Fruit fly (Drosophila melanogaster): ENCODE data around the gene CG5262.

The CG5262 gene

DNA sequence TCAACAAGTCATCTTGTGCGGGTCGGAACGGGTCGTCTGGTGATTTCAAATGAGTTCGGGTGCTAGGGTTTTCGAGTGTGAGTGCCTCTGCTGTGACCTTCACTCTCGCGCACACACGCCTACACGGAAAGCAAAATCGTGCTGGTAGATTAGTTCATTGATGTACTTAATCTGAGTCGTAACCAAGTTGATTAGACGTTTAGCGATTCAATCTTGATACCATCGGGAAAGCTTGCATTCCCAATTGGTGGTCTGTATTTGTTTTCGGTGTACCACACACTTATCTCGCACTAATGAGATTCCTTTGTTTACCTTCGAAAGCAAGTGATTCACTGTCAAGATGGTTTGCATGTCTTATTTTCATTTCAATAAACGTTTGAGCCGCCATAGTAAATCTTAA, 41.3 kb downstream of the CG5262 start:
- no peak for TF ChIP-seq EcR (GFP tag; optimal IDR thresholded peaks at IDR 0.05)
- no peak for TF ChIP-seq CG8301 (tag; optimal IDR thresholded peaks at IDR 0.05)
- no peak for TF ChIP-seq gl (tag; optimal IDR thresholded peaks at IDR 0.05)
- no peak for TF ChIP-seq CG12605 (GFP tag; IDR thresholded peaks at IDR 0.05)
- no peak for TF ChIP-seq Snoo (tag; optimal IDR thresholded peaks at IDR 0.05)
- TF ChIP-seq D1 (tag; optimal IDR thresholded peaks at IDR 0.05) = no peak
- no peak for TF ChIP-seq Ets98B (GFP tag; IDR thresholded peaks at IDR 0.05)
- no peak for TF ChIP-seq rn (GFP tag; IDR thresholded peaks at IDR 0.05)
- no peak for TF ChIP-seq CG9948 (tag; optimal IDR thresholded peaks at IDR 0.05)
- no peak for TF ChIP-seq CG13204 (GFP tag; optimal IDR thresholded peaks at IDR 0.05)
- TF ChIP-seq CG15710 (tag; optimal IDR thresholded peaks at IDR 0.05) = no peak
- TF ChIP-seq CG8159 (tag; optimal IDR thresholded peaks at IDR 0.05) = no peak
- TF ChIP-seq Pif1A (GFP tag; optimal IDR thresholded peaks at IDR 0.05) = no peak
- TF ChIP-seq CG14655 (GFP tag; optimal IDR thresholded peaks at IDR 0.05) = no peak

DNA sequence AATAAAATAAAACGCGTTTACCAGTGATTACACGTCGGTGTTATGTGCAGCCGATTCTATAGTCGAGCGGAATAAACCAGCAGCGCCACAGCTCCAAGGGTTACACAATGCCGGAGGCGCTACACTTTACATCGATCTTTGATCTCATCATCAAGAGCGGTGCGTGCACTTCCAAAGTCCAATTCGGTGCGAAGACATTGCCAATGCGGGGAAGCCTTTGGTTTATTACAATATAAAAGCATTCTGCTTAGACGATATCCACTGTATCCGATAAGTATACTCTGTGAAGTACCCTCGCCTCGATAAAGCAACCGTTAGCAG, 42.5 kb downstream of the CG5262 start:
- TF ChIP-seq CG32121 (GFP tag; IDR thresholded peaks at IDR 0.05) = no peak
- TF ChIP-seq CG13204 (GFP tag; optimal IDR thresholded peaks at IDR 0.05) = peak; percentile 26
- TF ChIP-seq gl (tag; optimal IDR thresholded peaks at IDR 0.05) = peak; percentile 45

DNA sequence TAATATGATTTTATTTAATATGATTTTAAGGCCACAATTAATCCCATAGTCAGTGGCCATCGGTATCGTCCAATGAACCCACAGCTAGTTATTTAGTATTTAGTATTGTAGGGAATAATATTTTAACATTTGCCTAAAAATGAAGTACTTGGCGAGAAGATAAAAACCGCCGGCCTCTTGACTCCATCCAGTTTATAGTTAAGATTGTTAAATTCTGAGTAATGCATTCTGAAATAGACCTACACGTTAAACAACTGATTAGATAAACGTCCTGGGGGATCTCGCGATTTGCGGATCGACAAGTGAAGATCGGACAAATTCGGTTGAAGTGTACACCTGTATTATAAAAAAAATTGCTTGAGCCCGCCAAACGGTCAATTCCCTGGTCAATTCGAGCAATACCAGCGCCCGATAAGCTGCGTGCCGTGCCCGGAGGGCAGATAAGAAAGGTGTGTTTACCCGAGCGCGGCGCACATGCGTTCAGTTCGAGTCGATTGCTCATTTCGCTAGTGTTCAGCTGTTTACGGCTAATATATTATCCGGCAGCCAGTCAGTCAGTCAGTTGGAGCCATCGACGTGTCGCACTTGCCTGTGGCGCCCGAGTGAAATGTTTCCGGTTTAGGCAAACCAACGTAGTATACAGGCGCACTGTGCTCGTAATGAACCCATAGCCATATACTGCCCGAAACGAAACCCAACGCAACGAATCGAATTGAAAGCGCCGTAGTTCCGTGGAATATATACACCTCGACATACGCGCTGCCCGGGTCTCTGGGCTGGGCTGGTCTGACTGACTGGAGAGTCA, 43.0 kb downstream of the CG5262 start:
- TF ChIP-seq D1 (tag; optimal IDR thresholded peaks at IDR 0.05) (no peak), CG17806 (tag; optimal IDR thresholded peaks at IDR 0.05) (no peak), CG15710 (tag; optimal IDR thresholded peaks at IDR 0.05) (no peak), EcR (GFP tag; optimal IDR thresholded peaks at IDR 0.05) (peak; percentile 18), CG4496 (GFP tag; IDR thresholded peaks at IDR 0.05) (no peak), CG9948 (tag; optimal IDR thresholded peaks at IDR 0.05) (no peak), CG32121 (GFP tag; IDR thresholded peaks at IDR 0.05) (peak; percentile 36; the same call in 1 of the 2 replicates), CG34367 (tag; optimal IDR thresholded peaks at IDR 0.05) (no peak)

DNA sequence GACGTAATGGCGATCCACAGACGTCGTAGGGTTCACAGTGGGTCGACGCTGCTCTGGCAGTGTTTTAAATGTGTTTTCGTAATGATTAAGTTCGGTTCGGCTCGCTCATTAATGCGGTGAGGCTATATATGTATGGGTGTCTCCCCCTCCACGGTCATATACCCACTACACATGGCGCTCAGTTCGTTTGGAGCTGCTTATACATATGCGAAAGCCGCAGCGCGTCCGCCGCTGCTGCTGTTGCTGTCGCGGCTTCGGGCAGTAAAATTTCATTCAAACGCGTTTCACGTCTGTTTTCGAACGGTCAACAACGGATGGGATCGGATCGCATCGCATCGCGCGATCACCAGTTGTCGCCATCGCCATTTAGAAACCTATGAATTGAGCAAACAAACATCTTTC, 44.3 kb downstream of the CG5262 start:
- TF ChIP-seq EcR (GFP tag; optimal IDR thresholded peaks at IDR 0.05) (peak; percentile 57), CG13204 (GFP tag; optimal IDR thresholded peaks at IDR 0.05) (peak; percentile 87), Pif1A (GFP tag; optimal IDR thresholded peaks at IDR 0.05) (no peak)

DNA sequence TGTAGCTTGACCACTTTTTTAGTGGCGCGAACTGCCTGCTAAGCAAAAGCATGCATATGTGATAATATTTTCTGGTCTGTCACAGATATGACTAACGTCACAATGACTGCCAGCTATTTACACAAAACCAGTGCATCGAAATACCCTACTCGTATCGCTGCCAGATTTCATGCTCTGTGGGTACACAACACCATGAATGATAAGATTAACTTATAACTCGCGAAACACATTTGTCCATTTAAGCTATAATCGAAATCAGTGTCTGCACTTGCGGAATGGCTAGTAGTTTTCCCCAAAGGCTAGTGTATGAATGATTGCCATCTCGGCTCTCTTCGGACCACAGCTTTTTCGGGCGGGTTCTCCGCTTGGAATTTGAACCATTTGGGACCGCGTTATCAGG, 44.9 kb downstream of the CG5262 start:
- peak; percentile 15 for TF ChIP-seq EcR (GFP tag; optimal IDR thresholded peaks at IDR 0.05)
- no peak for TF ChIP-seq CG34367 (tag; optimal IDR thresholded peaks at IDR 0.05)

DNA sequence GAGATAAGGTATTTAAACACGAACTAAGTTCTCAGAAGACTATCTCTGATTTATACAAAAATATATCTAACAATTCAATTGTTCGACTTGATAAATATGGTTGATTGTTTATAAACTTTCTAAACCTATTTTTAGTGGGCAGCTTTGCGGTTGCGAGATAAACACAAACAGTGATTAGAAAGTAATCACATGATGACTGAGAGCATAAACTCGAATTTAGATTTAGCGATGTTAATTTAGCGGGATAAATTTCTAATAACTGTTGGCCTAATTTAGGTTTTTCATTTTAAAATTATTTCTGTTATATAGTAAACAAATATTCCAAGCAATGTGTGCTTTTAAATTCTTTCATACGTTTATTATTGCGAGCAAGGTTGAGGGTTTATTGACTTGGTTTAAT, 45.3 kb downstream of the CG5262 start:
- TF ChIP-seq CG10348 (GFP tag; IDR thresholded peaks at IDR 0.05) (no peak), CG15710 (tag; optimal IDR thresholded peaks at IDR 0.05) (no peak), CG13204 (GFP tag; optimal IDR thresholded peaks at IDR 0.05) (no peak), Pif1A (GFP tag; optimal IDR thresholded peaks at IDR 0.05) (no peak), CG14655 (GFP tag; optimal IDR thresholded peaks at IDR 0.05) (no peak), CG4496 (GFP tag; IDR thresholded peaks at IDR 0.05) (no peak), D1 (tag; optimal IDR thresholded peaks at IDR 0.05) (no peak), CG17806 (tag; optimal IDR thresholded peaks at IDR 0.05) (no peak), EcR (GFP tag; optimal IDR thresholded peaks at IDR 0.05) (no peak)

DNA sequence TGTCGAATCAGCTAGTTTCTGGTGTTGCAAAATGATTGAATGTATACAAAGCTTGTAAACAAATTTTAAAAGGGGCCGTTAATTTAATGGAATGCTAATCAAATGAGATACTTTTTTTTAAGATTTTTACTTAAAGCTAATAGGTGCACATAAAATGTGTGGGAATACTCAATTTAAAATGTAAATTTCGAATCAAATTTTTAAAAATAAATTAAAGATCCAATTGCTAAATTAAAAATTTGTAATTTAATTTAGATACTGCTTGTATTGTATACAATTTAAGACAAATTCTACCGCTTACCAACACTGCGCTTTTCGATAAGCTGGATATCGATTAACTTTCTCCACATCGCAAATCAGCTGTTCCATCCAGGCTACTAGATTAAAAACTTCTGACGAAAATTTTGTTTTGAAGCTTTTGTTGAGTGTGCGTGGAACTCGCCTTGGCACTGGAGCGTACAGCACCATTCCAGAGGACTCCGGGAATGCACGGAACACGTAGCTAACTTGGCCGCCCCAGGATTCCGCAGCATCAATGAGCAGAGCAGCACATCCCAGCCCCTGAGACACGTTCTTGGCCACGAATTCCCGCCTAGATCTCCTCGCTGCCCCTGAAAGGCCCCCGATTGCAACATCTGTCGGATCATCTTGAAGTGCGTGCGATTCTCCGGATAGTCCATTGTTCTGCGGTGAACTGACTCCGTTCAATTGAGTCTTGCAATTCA, 46.0 kb downstream of the CG5262 start, which contains the start of the genes CG5498 and fbl:
TSS of gene CG5498 (minus strand) at position 24 of the 725 bp plus-strand sequence.
TSS of gene fbl (plus strand) at position 344 of the 725 bp plus-strand sequence.
- no peak for TF ChIP-seq CG12605 (GFP tag; IDR thresholded peaks at IDR 0.05)
- no peak for TF ChIP-seq EcR (GFP tag; optimal IDR thresholded peaks at IDR 0.05)
- TF ChIP-seq Pif1B (GFP tag; optimal IDR thresholded peaks at IDR 0.05) = peak; percentile 5
- no peak for TF ChIP-seq CG14655 (GFP tag; optimal IDR thresholded peaks at IDR 0.05)
- TF ChIP-seq CG8159 (tag; optimal IDR thresholded peaks at IDR 0.05) = peak; percentile 75
- peak; percentile 64 for TF ChIP-seq Snoo (tag; optimal IDR thresholded peaks at IDR 0.05)
- no peak for TF ChIP-seq rn (GFP tag; IDR thresholded peaks at IDR 0.05)
- no peak for TF ChIP-seq gl (tag; optimal IDR thresholded peaks at IDR 0.05)
- peak; percentile 61 for TF ChIP-seq CG9948 (tag; optimal IDR thresholded peaks at IDR 0.05)
- no peak for TF ChIP-seq CG13204 (GFP tag; optimal IDR thresholded peaks at IDR 0.05)
- no peak for TF ChIP-seq CG10348 (GFP tag; IDR thresholded peaks at IDR 0.05)
- TF ChIP-seq CG8301 (tag; optimal IDR thresholded peaks at IDR 0.05) = peak; percentile 59
- TF ChIP-seq CG32121 (GFP tag; IDR thresholded peaks at IDR 0.05) = peak; percentile 49; the same call in 1 of the 2 replicates
- TF ChIP-seq CG4496 (GFP tag; IDR thresholded peaks at IDR 0.05) = 0 out of 3 replicates have a peak, but pooled peaks have one; percentile 55
- TF ChIP-seq fd96Ca (GFP tag; IDR thresholded peaks at IDR 0.05) = no peak
- TF ChIP-seq CG17806 (tag; optimal IDR thresholded peaks at IDR 0.05) = peak; percentile 57
- TF ChIP-seq CG15710 (tag; optimal IDR thresholded peaks at IDR 0.05) = peak; percentile 69
- peak; percentile 68 for TF ChIP-seq D1 (tag; optimal IDR thresholded peaks at IDR 0.05)
- TF ChIP-seq Ets98B (GFP tag; IDR thresholded peaks at IDR 0.05) = no peak
- TF ChIP-seq Pif1A (GFP tag; optimal IDR thresholded peaks at IDR 0.05) = no peak
- TF ChIP-seq CG34367 (tag; optimal IDR thresholded peaks at IDR 0.05) = peak; percentile 36
